Worm (Caenorhabditis elegans): ENCODE results near the gene T05E12.8.
A peak's percentile ranks its signal among the peaks of the same experiment; 100 is the strongest.

T05E12.8 gene

ce11 chrV:17022613-17023322 lies 46.2 kb upstream of the T05E12.8 start, which contains the start of the genes F49H6.8 and F49H6.5:
Gene F49H6.8 (minus strand): TSS chrV:17022663.
Gene F49H6.5 (plus strand): TSS chrV:17023241.
- TF ChIP-seq nhr-80 (tag; optimal IDR thresholded peaks at IDR 0.05) (peak; percentile 37), snpc-4 (GFP tag; optimal IDR thresholded peaks at IDR 0.05) (no peak), snpc-4 (tag; optimal IDR thresholded peaks at IDR 0.05) (peak in 1 of 4 experiments; percentile 40), xnd-1 (tag; optimal IDR thresholded peaks at IDR 0.05) (no peak)

- TF ChIP-seq F10E7.11 (tag; optimal IDR thresholded peaks at IDR 0.05) = no peak
- TF ChIP-seq ztf-22 (GFP tag; optimal IDR thresholded peaks at IDR 0.05) = no peak
- no peak for TF ChIP-seq C17E4.6 (GFP tag; IDR thresholded peaks at IDR 0.05)
- TF ChIP-seq dpl-1 (GFP tag; optimal IDR thresholded peaks at IDR 0.05) = no peak
- TF ChIP-seq attf-5 (GFP tag; optimal IDR thresholded peaks at IDR 0.05) = no peak
- TF ChIP-seq mel-28 (tag; optimal IDR thresholded peaks at IDR 0.05; ENCODE audit: borderline replicate concordance) = no peak
- TF ChIP-seq ceh-100 (GFP tag; IDR thresholded peaks at IDR 0.05) = no peak
- no peak for TF ChIP-seq ceh-40 (GFP tag; IDR thresholded peaks at IDR 0.05)
These were observed 42.6 kb upstream of the T05E12.8 start, which contains the start of gene F49H6.15 for ce11 chrV:17026289-17026688. Gene F49H6.15 (minus strand): TSS chrV:17026389.

ce11 chrV:17030430-17030829 lies 38.5 kb upstream of the T05E12.8 start:
- TF ChIP-seq lin-26 (GFP tag; IDR thresholded peaks at IDR 0.05) (no peak), rcor-1 (GFP tag; IDR thresholded peaks at IDR 0.05) (no peak), repo-1 (tag; optimal IDR thresholded peaks at IDR 0.05) (no peak), dpff-1 (tag; optimal IDR thresholded peaks at IDR 0.05) (no peak), F57C9.4 (tag; optimal IDR thresholded peaks at IDR 0.05) (no peak), madf-3 (GFP tag; IDR thresholded peaks at IDR 0.05) (no peak)

- no peak for TF ChIP-seq F52B5.7 (tag; optimal IDR thresholded peaks at IDR 0.05)
- TF ChIP-seq ceh-100 (GFP tag; IDR thresholded peaks at IDR 0.05) = no peak
These were observed 33.1 kb upstream of the T05E12.8 start, which contains the start of gene srz-94 for ce11 chrV:17035850-17036249. Gene srz-94 (minus strand): TSS chrV:17035950.

- TF ChIP-seq hsf-1 (GFP tag; IDR thresholded peaks at IDR 0.05) (no peak), lin-40 (tag; optimal IDR thresholded peaks at IDR 0.05) (no peak), attf-5 (GFP tag; optimal IDR thresholded peaks at IDR 0.05) (no peak), die-1 (tag; optimal IDR thresholded peaks at IDR 0.05) (no peak), mxl-1 (tag; optimal IDR thresholded peaks at IDR 0.05) (no peak), cebp-1 (GFP tag; IDR thresholded peaks at IDR 0.05) (no peak), cebp-1 (tag; optimal IDR thresholded peaks at IDR 0.05) (no peak), cebp-2 (GFP tag; IDR thresholded peaks at IDR 0.05) (no peak), F52B5.7 (tag; optimal IDR thresholded peaks at IDR 0.05) (no peak), Y53G8AR.9 (GFP tag; conservative IDR thresholded peaks at IDR 0.05) (no peak), nhr-27 (tag; optimal IDR thresholded peaks at IDR 0.05) (no peak), T07F8.4 (tag; optimal IDR thresholded peaks at IDR 0.05) (no peak)
These were observed 26.7 kb upstream of the T05E12.8 start, which contains the start of gene hpo-33 for ce11 chrV:17042263-17042662. Gene hpo-33 (plus strand): TSS chrV:17042563.

- TF ChIP-seq ceh-100 (GFP tag; IDR thresholded peaks at IDR 0.05) = no peak
- no peak for TF ChIP-seq fkh-3 (tag; optimal IDR thresholded peaks at IDR 0.05)
- no peak for TF ChIP-seq F33H1.4 (GFP tag; IDR thresholded peaks at IDR 0.05)
- no peak for TF ChIP-seq Y53G8AR.9 (GFP tag; conservative IDR thresholded peaks at IDR 0.05)
- no peak for TF ChIP-seq xnd-1 (tag; optimal IDR thresholded peaks at IDR 0.05)
- TF ChIP-seq ztf-22 (GFP tag; optimal IDR thresholded peaks at IDR 0.05) = no peak
- no peak for TF ChIP-seq F39B2.1 (GFP tag; IDR thresholded peaks at IDR 0.05)
- no peak for TF ChIP-seq egl-18 (GFP tag; IDR thresholded peaks at IDR 0.05)
- TF ChIP-seq efl-1 (GFP tag; optimal IDR thresholded peaks at IDR 0.05) = no peak
- no peak for TF ChIP-seq Y79H2A.3 (GFP tag; conservative IDR thresholded peaks at IDR 0.05)
- TF ChIP-seq cebp-1 (GFP tag; IDR thresholded peaks at IDR 0.05) = no peak
- TF ChIP-seq cebp-1 (tag; optimal IDR thresholded peaks at IDR 0.05) = no peak
- no peak for TF ChIP-seq madf-3 (GFP tag; IDR thresholded peaks at IDR 0.05)
These were observed 24.4 kb upstream of the T05E12.8 start, which contains the start of gene F28B1.2 for ce11 chrV:17044500-17044899. Gene F28B1.2 (plus strand): TSS chrV:17044800.
